Fruit fly (Drosophila melanogaster) whole organism, embryonic: Measurements from ENCODE around the gene CG10621.
A peak's percentile ranks its signal among the peaks of the same experiment; 100 is the strongest.

ENCODE experiments used
- Abd-B ChIP-seq: fragments of 200-800 bp; sonication (Bioruptor generic); optimal IDR thresholded peaks from 2 replicates; lab custom pipeline; 2018; ENCODE audit warnings: missing biosample characterization, mild to moderate bottlenecking, missing genetic modification characterization, moderate library complexity
- Aef1 ChIP-seq: fragments of 200-800 bp; sonication (Bioruptor generic); IDR thresholded peaks from 3 replicates; pipeline ENCODE4 v1.3.6; 2022; ENCODE audit warnings: missing biosample characterization, missing genetic modification characterization
- Atf6 ChIP-seq: fragments of 200-800 bp; sonication (Bioruptor generic); IDR thresholded peaks from 2 replicates; pipeline ENCODE4 v1.3.6; 2022; ENCODE audit warnings: missing biosample characterization, missing genetic modification characterization
- B-H2 ChIP-seq: fragments of 200-800 bp; sonication (Bioruptor generic); optimal IDR thresholded peaks from 2 replicates; lab custom pipeline; 2018; ENCODE audit warnings: missing biosample characterization, mild to moderate bottlenecking, missing genetic modification characterization
- CG10366 ChIP-seq: fragments of 200-800 bp; sonication (Bioruptor generic); IDR thresholded peaks from 2 replicates; pipeline ENCODE4 v1.3.6; 2022; ENCODE audit warnings: missing biosample characterization, missing genetic modification characterization
- CG10979 ChIP-seq: fragments of 200-800 bp; sonication (Bioruptor generic); optimal IDR thresholded peaks from 2 replicates; lab custom pipeline; 2018; ENCODE audit warnings: missing biosample characterization, mild to moderate bottlenecking, missing genetic modification characterization, moderate library complexity
- CG12219 ChIP-seq: fragments of 200-800 bp; sonication (Bioruptor generic); optimal IDR thresholded peaks from 3 replicates; lab custom pipeline; 2018; ENCODE audit warnings: missing biosample characterization, mild to moderate bottlenecking, missing genetic modification characterization
- CG13424 ChIP-seq: fragments of 200-800 bp; sonication (Bioruptor generic); optimal IDR thresholded peaks from 2 replicates; lab custom pipeline; 2019; ENCODE audit warnings: missing biosample characterization, mild to moderate bottlenecking, missing genetic modification characterization, moderate library complexity
- CG14441 ChIP-seq: fragments of 200-800 bp; sonication (Bioruptor generic); IDR thresholded peaks from 2 replicates; pipeline ENCODE4 v1.3.6; 2022; ENCODE audit warnings: missing biosample characterization, missing genetic modification characterization
- CG15479 ChIP-seq: fragments of 200-800 bp; sonication (Bioruptor generic); optimal IDR thresholded peaks from 3 replicates; lab custom pipeline; 2019; ENCODE audit warnings: missing biosample characterization, mild to moderate bottlenecking, missing genetic modification characterization, moderate library complexity
- CG18599 ChIP-seq: fragments of 200-800 bp; sonication (Bioruptor generic); optimal IDR thresholded peaks from 3 replicates; lab custom pipeline; 2017; ENCODE audit warnings: missing biosample characterization, missing genetic modification characterization, mild to moderate bottlenecking, moderate library complexity, missing genetic modification reagents
- CG30431 ChIP-seq: fragments of 200-800 bp; sonication (Bioruptor generic); optimal IDR thresholded peaks from 2 replicates; lab custom pipeline; 2017; ENCODE audit warnings: missing biosample characterization, missing genetic modification characterization
- CG31388 ChIP-seq: fragments of 200-800 bp; sonication (Bioruptor generic); optimal IDR thresholded peaks from 2 replicates; lab custom pipeline; 2016; ENCODE audit warnings: missing biosample characterization, missing genetic modification characterization
- CG32767 ChIP-seq: fragments of 200-800 bp; sonication (Bioruptor generic); IDR thresholded peaks from 2 replicates; pipeline ENCODE4 v1.3.6; 2022; ENCODE audit warnings: missing biosample characterization, missing genetic modification characterization
- CG6254 ChIP-seq: fragments of 200-800 bp; sonication (Bioruptor generic); optimal IDR thresholded peaks from 3 replicates; lab custom pipeline; 2017; ENCODE audit warnings: mild to moderate bottlenecking, missing biosample characterization, missing genetic modification reagents, missing genetic modification characterization
- CG6272 ChIP-seq: fragments of 200-800 bp; sonication (Bioruptor generic); IDR thresholded peaks from 2 replicates; pipeline ENCODE4 v1.3.6; 2022; ENCODE audit warnings: missing biosample characterization, missing genetic modification characterization
- CG6683 ChIP-seq: fragments of 200-800 bp; sonication (Bioruptor generic); optimal IDR thresholded peaks from 2 replicates; lab custom pipeline; 2017; ENCODE audit warnings: missing biosample characterization, mild to moderate bottlenecking, missing genetic modification characterization, missing genetic modification reagents
- CG7372 ChIP-seq: fragments of 200-800 bp; sonication (Bioruptor generic); IDR thresholded peaks from 2 replicates; pipeline ENCODE4 v1.3.6; 2022; ENCODE audit warnings: missing biosample characterization, missing genetic modification characterization
- CG7963 ChIP-seq: fragments of 200-800 bp; sonication (Bioruptor generic); IDR thresholded peaks from 3 replicates; pipeline ENCODE4 v1.3.6; 2022; ENCODE audit warnings: missing biosample characterization, missing genetic modification characterization; ENCODE audit not compliant: partially characterized antibody
- CG8944 ChIP-seq: fragments of 200-800 bp; sonication (Bioruptor generic); optimal IDR thresholded peaks from 3 replicates; lab custom pipeline; 2016; ENCODE audit warnings: missing biosample characterization, missing genetic modification characterization
- CoRest ChIP-seq: fragments of 200-800 bp; sonication (Bioruptor generic); optimal IDR thresholded peaks from 3 replicates; lab custom pipeline; 2018; ENCODE audit warnings: missing biosample characterization, mild to moderate bottlenecking, missing genetic modification characterization, moderate library complexity
- D19A ChIP-seq: fragments of 200-800 bp; optimal IDR thresholded peaks from 3 replicates; lab custom pipeline; 2019; ENCODE audit warnings: missing biosample characterization, mild to moderate bottlenecking, missing genetic modification characterization, moderate library complexity
- Dbx ChIP-seq: fragments of 200-800 bp; sonication (Bioruptor generic); IDR thresholded peaks from 3 replicates; pipeline ENCODE4 v1.3.6; 2022; ENCODE audit warnings: missing biosample characterization, missing genetic modification characterization
- Deaf1 ChIP-seq: fragments of 200-800 bp; optimal IDR thresholded peaks from 3 replicates; lab custom pipeline; 2019; ENCODE audit warnings: missing biosample characterization, mild to moderate bottlenecking, missing genetic modification characterization, moderate library complexity
- Fer3 ChIP-seq: fragments of 200-800 bp; sonication (Bioruptor generic); optimal IDR thresholded peaks from 2 replicates; lab custom pipeline; 2018; ENCODE audit warnings: missing biosample characterization, mild to moderate bottlenecking, missing genetic modification characterization, moderate library complexity
- HLH3B ChIP-seq: fragments of 200-800 bp; sonication (Bioruptor generic); IDR thresholded peaks from 2 replicates; pipeline ENCODE4 v1.3.6; 2022; ENCODE audit warnings: missing biosample characterization, missing genetic modification characterization
- HmgD ChIP-seq: fragments of 200-800 bp; sonication (Bioruptor generic); optimal IDR thresholded peaks from 3 replicates; lab custom pipeline; 2016; ENCODE audit warnings: missing biosample characterization, missing genetic modification characterization
- Hmr ChIP-seq: fragments of 200-800 bp; sonication (Bioruptor generic); optimal IDR thresholded peaks from 3 replicates; lab custom pipeline; 2017; ENCODE audit warnings: mild to moderate bottlenecking, missing biosample characterization, missing genetic modification reagents, missing genetic modification characterization
- Hr51 ChIP-seq, 2 experiments: fragments of 200-800 bp; sonication (Bioruptor generic); optimal IDR thresholded peaks; 2 replicates in 1 of 2; 3 replicates in 1 of 2; lab custom pipeline; 2016 to 2018; ENCODE audit warnings: missing biosample characterization in 2 of 2, missing genetic modification characterization in 2 of 2, mild to moderate bottlenecking in 1 of 2, moderate library complexity in 1 of 2
- Med ChIP-seq: fragments of 200-800 bp; sonication (Bioruptor generic); peaks from one replicate; lab custom pipeline; 2016; ENCODE audit warnings: missing biosample characterization, missing genetic modification characterization, mild to moderate bottlenecking, inconsistent platforms, moderate library complexity
- NfI ChIP-seq: fragments of 200-800 bp; sonication (Bioruptor generic); optimal IDR thresholded peaks from 3 replicates; lab custom pipeline; 2018; ENCODE audit warnings: missing biosample characterization, mild to moderate bottlenecking, missing genetic modification characterization, moderate library complexity
- Sox100B ChIP-seq: fragments of 200-800 bp; sonication (Bioruptor generic); optimal IDR thresholded peaks from 3 replicates; lab custom pipeline; 2018; ENCODE audit warnings: missing biosample characterization, mild to moderate bottlenecking, missing genetic modification characterization
- Taf1 ChIP-seq: fragments of 200-800 bp; sonication (Bioruptor generic); IDR thresholded peaks from 2 replicates; pipeline ENCODE4 v1.3.6; 2022; ENCODE audit warnings: missing biosample characterization, missing genetic modification characterization
- al ChIP-seq: fragments of 200-800 bp; sonication (Bioruptor generic); IDR thresholded peaks from 2 replicates; pipeline ENCODE4 v1.3.6; 2022; ENCODE audit warnings: missing biosample characterization, missing genetic modification characterization
- ci ChIP-seq: fragments of 200-800 bp; sonication (Bioruptor generic); IDR thresholded peaks from 3 replicates; pipeline ENCODE4 v1.3.6; 2022; ENCODE audit warnings: missing biosample characterization, missing genetic modification characterization
- cwo ChIP-seq: fragments of 200-800 bp; sonication (Bioruptor generic); optimal IDR thresholded peaks from 3 replicates; lab custom pipeline; 2017; ENCODE audit warnings: missing biosample characterization, missing genetic modification characterization, mild to moderate bottlenecking, moderate library complexity, missing genetic modification reagents
- dmrt99B ChIP-seq: fragments of 200-800 bp; sonication (Bioruptor generic); optimal IDR thresholded peaks from 2 replicates; lab custom pipeline; 2018; ENCODE audit warnings: missing biosample characterization, mild to moderate bottlenecking, missing genetic modification characterization, moderate library complexity
- ham ChIP-seq: fragments of 200-800 bp; sonication (Bioruptor generic); IDR thresholded peaks from 2 replicates; pipeline ENCODE4 v1.3.6; 2022; ENCODE audit warnings: missing biosample characterization, missing genetic modification characterization
- lilli ChIP-seq: fragments of 200-800 bp; sonication (Bioruptor generic); optimal IDR thresholded peaks from 3 replicates; lab custom pipeline; 2016; ENCODE audit warnings: missing biosample characterization, missing genetic modification characterization
- luna ChIP-seq: fragments of 200-800 bp; sonication (Bioruptor generic); optimal IDR thresholded peaks from 2 replicates; lab custom pipeline; 2016; ENCODE audit warnings: missing biosample characterization, missing genetic modification characterization
- nmo ChIP-seq: fragments of 200-800 bp; sonication (Bioruptor generic); optimal IDR thresholded peaks from 2 replicates; lab custom pipeline; 2018; ENCODE audit warnings: missing biosample characterization, mild to moderate bottlenecking, missing genetic modification characterization, moderate library complexity
- phol ChIP-seq: fragments of 200-800 bp; sonication (Bioruptor generic); optimal IDR thresholded peaks from 3 replicates; lab custom pipeline; 2018; ENCODE audit warnings: missing biosample characterization, mild to moderate bottlenecking, missing genetic modification characterization, moderate library complexity
- prd ChIP-seq, 3 experiments: fragments of >200 bp in 2 of 3; fragments of 200-800 bp in 1 of 3; sonication (Bioruptor generic) in 1 of 3; optimal IDR thresholded peaks in 2 of 3; IDR thresholded peaks in 1 of 3; 2 replicates in 2 of 3; 3 replicates in 1 of 3; pipeline versions ENCODE4 v1.3.6 to Lab custom; 2017 to 2022; ENCODE audit warnings: missing biosample characterization in 1 of 3, missing genetic modification characterization in 1 of 3
- sd ChIP-seq: fragments of 200-800 bp; sonication (Bioruptor generic); optimal IDR thresholded peaks from 3 replicates; lab custom pipeline; 2018; ENCODE audit warnings: missing biosample characterization, mild to moderate bottlenecking, missing genetic modification characterization, moderate library complexity
- sisA ChIP-seq: fragments of 200-800 bp; sonication (Bioruptor generic); IDR thresholded peaks from 2 replicates; pipeline ENCODE4 v1.3.6; 2022; ENCODE audit warnings: missing biosample characterization, missing genetic modification characterization
- zen ChIP-seq: fragments of 200-800 bp; sonication (Bioruptor generic); optimal IDR thresholded peaks from 3 replicates; lab custom pipeline; 2018; ENCODE audit warnings: missing biosample characterization, mild to moderate bottlenecking, missing genetic modification characterization, moderate library complexity

The CG10621 gene

dm6 chr2L:18965367-18966213 lies 11.4 kb upstream of the CG10621 start (continued):
- TF ChIP-seq CG30431 (GFP tag; lab: Kevin White, UChicago) (no peak), CG7372 (GFP tag; lab: Robert Waterston, UW) (peak; percentile 28; the same call in 1 of the 2 replicates), cwo (GFP tag; lab: Kevin White, UChicago) (peak; percentile 43), luna (GFP tag; lab: Kevin White, UChicago) (no peak), ham (no peak), Sox100B (GFP tag; lab: Kevin White, UChicago) (peak; percentile 28), CG7963 (GFP tag; lab: Robert Waterston, UW) (no peak), prd (optimal IDR thresholded peaks at IDR 0.05; lab: Kevin White, UChicago) (no peak), prd (GFP tag; IDR thresholded peaks at IDR 0.05; lab: Robert Waterston, UW) (peak; percentile 33; the same call in 1 of the 3 replicates), CG6683 (GFP tag; lab: Kevin White, UChicago) (no peak), nmo (GFP tag; lab: Kevin White, UChicago) (peak; percentile 26), CG18599 (GFP tag; lab: Kevin White, UChicago) (peak; percentile 61), CG32767 (GFP tag; lab: Robert Waterston, UW) (0 out of 2 replicates have a peak, but pooled peaks have one; percentile 32), NfI (GFP tag; lab: Kevin White, UChicago) (peak; percentile 8), Abd-B (peak; percentile 27), Aef1 (GFP tag; lab: Robert Waterston, UW) (peak; percentile 9; the same call in 1 of the 3 replicates), CG10366 (0 out of 2 replicates have a peak, but pooled peaks have one; percentile 12), D19A (tag; lab: Kevin White, UChicago) (peak; percentile 21), CG31388 (GFP tag; lab: Kevin White, UChicago) (no peak), CG12219 (GFP tag; lab: Kevin White, UChicago) (peak; percentile 14), B-H2 (GFP tag; lab: Kevin White, UChicago) (peak; percentile 6), Fer3 (tag; lab: Kevin White, UChicago) (peak; percentile 51), Med (GFP tag; lab: Kevin White, UChicago) (peak; percentile 29), dmrt99B (tag; lab: Kevin White, UChicago) (peak; percentile 32), CG6254 (GFP tag; lab: Kevin White, UChicago) (no peak), CG6272 (GFP tag; lab: Robert Waterston, UW) (0 out of 2 replicates have a peak, but pooled peaks have one; percentile 11), Taf1 (GFP tag; lab: Robert Waterston, UW) (peak; percentile 56), Deaf1 (peak; percentile 1), Hmr (peak; percentile 47), CG8944 (GFP tag; lab: Kevin White, UChicago) (no peak), CoRest (tag; lab: Kevin White, UChicago) (peak; percentile 51), lilli (no peak), HmgD (GFP tag; lab: Kevin White, UChicago) (no peak), sisA (GFP tag; lab: Robert Waterston, UW) (peak; percentile 24; the same call in 1 of the 2 replicates), phol (peak; percentile 37), Atf6 (GFP tag; lab: Robert Waterston, UW) (peak; percentile 57; the same call in 1 of the 2 replicates), al (GFP tag; lab: Robert Waterston, UW) (peak; percentile 66; the same call in 1 of the 2 replicates), Hr51 (GFP tag; optimal IDR thresholded peaks at IDR 0.05; lab: Kevin White, UChicago) (peak in 1 of 2 experiments; percentile 44), CG15479 (GFP tag; lab: Kevin White, UChicago) (no peak), CG10979 (tag; lab: Kevin White, UChicago) (peak; percentile 21), zen (tag; lab: Kevin White, UChicago) (peak; percentile 4), CG13424 (peak; percentile 31), Dbx (GFP tag; lab: Robert Waterston, UW) (0 out of 3 replicates have a peak, but pooled peaks have one; percentile 37), CG14441 (0 out of 2 replicates have a peak, but pooled peaks have one; percentile 22), sd (tag; lab: Kevin White, UChicago) (peak; percentile 70), HLH3B (GFP tag; lab: Robert Waterston, UW) (no peak), ci (GFP tag; lab: Robert Waterston, UW) (0 out of 3 replicates have a peak, but pooled peaks have one; percentile 36)
